Fruit fly (Drosophila melanogaster) whole organism, embryonic: ENCODE measurements around the gene ppk13.

ENCODE experiments used
- Antp ChIP-seq: fragments of 200-800 bp; sonication (Bioruptor generic); optimal IDR thresholded peaks from 3 replicates; lab custom pipeline; 2016; ENCODE audit warnings: missing biosample characterization, missing genetic modification characterization
- CG12071 ChIP-seq: fragments of 200-800 bp; sonication (Bioruptor generic); optimal IDR thresholded peaks from 3 replicates; lab custom pipeline; 2018; ENCODE audit warnings: missing biosample characterization, mild to moderate bottlenecking, missing genetic modification characterization
- CG12391 ChIP-seq: fragments of 200-800 bp; sonication (Bioruptor generic); optimal IDR thresholded peaks from 3 replicates; lab custom pipeline; 2018; ENCODE audit warnings: missing biosample characterization, mild to moderate bottlenecking, missing genetic modification characterization, moderate library complexity
- CG14050 ChIP-seq: fragments of 200-800 bp; sonication (Bioruptor generic); IDR thresholded peaks from 3 replicates; pipeline ENCODE4 v1.3.6; 2022; ENCODE audit warnings: missing biosample characterization, missing genetic modification characterization
- HHEX ChIP-seq: fragments of 200-800 bp; sonication (Bioruptor generic); optimal IDR thresholded peaks from 3 replicates; lab custom pipeline; 2017; ENCODE audit warnings: missing biosample characterization, mild to moderate bottlenecking, missing genetic modification characterization, missing genetic modification reagents
- Rfx ChIP-seq: fragments of 200-800 bp; sonication (Bioruptor generic); IDR thresholded peaks from 2 replicates; pipeline ENCODE4 v1.3.6; 2022; ENCODE audit warnings: missing biosample characterization, missing genetic modification characterization
- mam ChIP-seq: fragments of 200-800 bp; sonication (Bioruptor generic); optimal IDR thresholded peaks from 3 replicates; lab custom pipeline; 2016; ENCODE audit warnings: missing biosample characterization, missing genetic modification characterization
- sima ChIP-seq: fragments of 200-800 bp; sonication (Bioruptor generic); optimal IDR thresholded peaks from 2 replicates; lab custom pipeline; 2016; ENCODE audit warnings: missing biosample characterization, missing genetic modification characterization
- slou ChIP-seq: fragments of 200-800 bp; sonication (Bioruptor generic); optimal IDR thresholded peaks from 3 replicates; lab custom pipeline; 2016; ENCODE audit warnings: missing biosample characterization, missing genetic modification characterization
- slp2 ChIP-seq: fragments of 200-800 bp; sonication (Bioruptor generic); optimal IDR thresholded peaks from 2 replicates; lab custom pipeline; 2016; ENCODE audit warnings: missing biosample characterization, missing genetic modification characterization

DNA sequence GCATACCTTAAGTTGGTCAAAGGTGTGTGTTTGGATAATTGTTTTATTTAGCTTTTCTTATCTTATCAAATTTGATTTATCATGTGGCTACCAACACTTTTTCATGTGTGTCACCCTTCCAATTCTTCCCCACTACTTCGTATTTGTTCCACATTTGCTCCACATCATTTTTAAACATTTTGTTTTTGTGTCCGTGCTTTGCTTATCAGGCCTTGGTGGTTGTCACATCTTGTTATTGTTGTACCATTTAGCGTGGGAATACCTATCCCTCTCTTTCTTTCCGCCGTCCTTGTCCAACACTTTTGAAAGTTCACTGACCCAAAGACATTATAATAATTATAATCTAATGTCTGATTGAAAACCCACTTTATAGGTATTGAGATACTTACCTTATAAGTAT, 34.9 kb downstream of the ppk13 start:
- TF ChIP-seq HHEX (GFP tag; lab: Kevin White, UChicago) (no peak), slp2 (no peak), CG12071 (GFP tag; lab: Kevin White, UChicago) (no peak), Antp (GFP tag; lab: Kevin White, UChicago) (no peak), Rfx (GFP tag; lab: Robert Waterston, UW) (no peak), CG12391 (no peak), CG14050 (no peak), sima (GFP tag; lab: Kevin White, UChicago) (no peak), slou (no peak), mam (GFP tag; lab: Kevin White, UChicago) (no peak)
